Fruit fly (Drosophila melanogaster): ENCODE data around the gene CG34263.
A peak's percentile ranks its signal among the peaks of the same experiment; 100 is the strongest.

The CG34263 gene

DNA sequence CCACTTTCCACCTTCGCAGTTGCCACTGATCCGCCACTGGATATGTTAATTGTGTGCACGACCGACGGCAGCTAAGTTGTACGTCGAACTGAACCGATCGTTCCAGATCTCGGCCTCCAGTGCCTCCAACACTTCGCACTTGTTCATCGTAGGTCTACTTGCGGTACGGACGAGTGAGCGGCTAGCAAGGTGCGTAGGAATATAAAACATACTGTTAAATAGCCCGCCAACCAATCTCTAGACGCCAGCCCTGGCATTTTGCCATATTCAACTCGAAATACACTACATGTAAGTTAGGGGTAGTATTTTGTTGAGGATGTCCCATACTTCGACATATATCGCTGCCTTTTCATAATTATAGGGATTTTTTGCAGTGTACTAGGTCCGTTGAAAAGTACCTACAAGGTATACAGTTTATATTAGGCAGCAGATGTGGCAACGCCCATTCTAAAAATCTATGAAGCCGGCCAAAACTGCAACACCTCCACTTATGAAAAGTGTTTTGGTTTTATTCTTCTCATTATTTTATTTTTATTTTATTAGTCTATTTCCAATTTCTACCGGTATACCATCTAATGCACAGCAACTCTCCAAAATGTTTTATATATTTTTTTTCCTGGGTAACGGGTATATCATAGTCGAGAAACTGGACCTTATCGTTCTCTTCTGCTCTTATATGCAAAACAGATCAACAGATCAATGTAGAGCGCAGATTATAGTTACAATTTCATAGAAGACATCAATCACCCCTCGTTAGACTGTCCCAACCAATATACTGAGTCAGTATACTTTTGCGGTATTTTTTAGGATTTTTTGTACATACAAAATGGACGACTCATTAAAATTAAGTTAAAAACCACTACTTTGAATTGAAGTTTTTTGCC, 42.4 kb downstream of the CG34263 start, which contains the start of the genes pyx and CG33229 (continued):
- no peak for TF ChIP-seq lov (optimal IDR thresholded peaks at IDR 0.05)
- no peak for TF ChIP-seq lov (GFP tag; IDR thresholded peaks at IDR 0.05)
- no peak for TF ChIP-seq YL-1 (GFP tag; optimal IDR thresholded peaks at IDR 0.05)
- TF ChIP-seq sens (GFP tag): peak; percentile 96
- TF ChIP-seq CG6654 (GFP tag; optimal IDR thresholded peaks at IDR 0.05): peak; percentile 69
- peak; percentile 21 for TF ChIP-seq grn (GFP tag; optimal IDR thresholded peaks at IDR 0.05)
- TF ChIP-seq nerfin-2 (GFP tag; IDR thresholded peaks at IDR 0.05; ENCODE audit: partially characterized antibody): no peak
- peak; percentile 57 for TF ChIP-seq Mes4 (GFP tag; optimal IDR thresholded peaks at IDR 0.05)
- TF ChIP-seq Ets97D (GFP tag; optimal IDR thresholded peaks at IDR 0.05): peak; percentile 70
- TF ChIP-seq ATbp (GFP tag; optimal IDR thresholded peaks at IDR 0.05): peak; percentile 57
- peak; percentile 94 for TF ChIP-seq Hsf (GFP tag; optimal IDR thresholded peaks at IDR 0.05)
- TF ChIP-seq CG7271 (tag; optimal IDR thresholded peaks at IDR 0.05): no peak
- TF ChIP-seq CG11504 (tag; optimal IDR thresholded peaks at IDR 0.05): peak; percentile 87
- TF ChIP-seq CG9609 (GFP tag; optimal IDR thresholded peaks at IDR 0.05): peak; percentile 88
- TF ChIP-seq CG18262 (tag; optimal IDR thresholded peaks at IDR 0.05): peak; percentile 84
- peak; percentile 57 for TF ChIP-seq repo (GFP tag; optimal IDR thresholded peaks at IDR 0.05)
- TF ChIP-seq hb (GFP tag; IDR thresholded peaks at IDR 0.05; ENCODE audit: partially characterized antibody): no peak
- TF ChIP-seq CG14441 (GFP tag; IDR thresholded peaks at IDR 0.05): peak; percentile 82
- TF ChIP-seq CG6854 (GFP tag; optimal IDR thresholded peaks at IDR 0.05): peak; percentile 19
- TF ChIP-seq nerfin-1 (tag; optimal IDR thresholded peaks at IDR 0.05): peak; percentile 62
- TF ChIP-seq ac (GFP tag; optimal IDR thresholded peaks at IDR 0.05): no peak
- TF ChIP-seq Xbp1 (GFP tag; optimal IDR thresholded peaks at IDR 0.05): peak; percentile 91
- peak; percentile 75 for TF ChIP-seq gro (GFP tag; optimal IDR thresholded peaks at IDR 0.05)
- TF ChIP-seq jing (GFP tag; optimal IDR thresholded peaks at IDR 0.05): no peak
- TF ChIP-seq seq (GFP tag; IDR thresholded peaks at IDR 0.05): peak; percentile 71; the same call in 1 of the 2 replicates
- peak; percentile 74; the same call in 1 of the 2 replicates for TF ChIP-seq CG32772 (GFP tag; IDR thresholded peaks at IDR 0.05)
- peak; percentile 61; the same call in 1 of the 3 replicates for TF ChIP-seq CG6175 (GFP tag; IDR thresholded peaks at IDR 0.05)
- TF ChIP-seq zfh1 (GFP tag; IDR thresholded peaks at IDR 0.05): peak; percentile 67
- peak; percentile 72 for TF ChIP-seq oc (tag; optimal IDR thresholded peaks at IDR 0.05)
- TF ChIP-seq CG10543 (GFP tag; optimal IDR thresholded peaks at IDR 0.05): peak; percentile 84
- peak; percentile 79 for TF ChIP-seq CG13123 (GFP tag; optimal IDR thresholded peaks at IDR 0.05)
- TF ChIP-seq Neu2 (GFP tag; optimal IDR thresholded peaks at IDR 0.05; ENCODE audit: borderline replicate concordance): peak; percentile 5
- TF ChIP-seq Side (GFP tag; optimal IDR thresholded peaks at IDR 0.05): peak; percentile 57
- TF ChIP-seq CG3065 (GFP tag; optimal IDR thresholded peaks at IDR 0.05): peak; percentile 44
- no peak for TF ChIP-seq pfk (GFP tag; optimal IDR thresholded peaks at IDR 0.05)
- TF ChIP-seq bowl (GFP tag; IDR thresholded peaks at IDR 0.05): 0 out of 2 replicates have a peak, but pooled peaks have one; percentile 21
- peak; percentile 45 for TF ChIP-seq odd (GFP tag; optimal IDR thresholded peaks at IDR 0.05)
- TF ChIP-seq CG3281 (GFP tag; optimal IDR thresholded peaks at IDR 0.05): peak; percentile 81
- peak; percentile 70 for TF ChIP-seq CG12071 (GFP tag; optimal IDR thresholded peaks at IDR 0.05)
- TF ChIP-seq phol (tag; optimal IDR thresholded peaks at IDR 0.05): peak; percentile 90
- peak; percentile 80 for TF ChIP-seq Bteb2 (GFP tag; optimal IDR thresholded peaks at IDR 0.05)
- TF ChIP-seq ap (GFP tag; IDR thresholded peaks at IDR 0.05): peak; percentile 36; the same call in 1 of the 2 replicates
- peak; percentile 51; the same call in 1 of the 2 replicates for TF ChIP-seq MBD-R2 (GFP tag; IDR thresholded peaks at IDR 0.05)
- TF ChIP-seq luna (GFP tag; optimal IDR thresholded peaks at IDR 0.05): peak; percentile 38
- peak; percentile 77 for TF ChIP-seq gfzf (GFP tag; optimal IDR thresholded peaks at IDR 0.05)
- TF ChIP-seq CG31441 (GFP tag; IDR thresholded peaks at IDR 0.05): peak; percentile 80; the same call in 1 of the 2 replicates
- TF ChIP-seq GATAe (GFP tag; conservative IDR thresholded peaks at IDR 0.05): no peak
- TF ChIP-seq wor (GFP tag; IDR thresholded peaks at IDR 0.05): peak; percentile 68
- TF ChIP-seq H15 (GFP tag; IDR thresholded peaks at IDR 0.05): peak; percentile 70; the same call in 1 of the 3 replicates

Data from whole organism, embryonic.